Fruit fly (Drosophila melanogaster) S2 (cell line): ENCODE results near the gene PolE1.

Experiments used
- CG8478 ChIP-seq: fragments of >200 bp; optimal IDR thresholded peaks from 2 replicates; lab custom pipeline; 2018
- CTCF ChIP-seq, 2 experiments: fragments of >200 bp; optimal IDR thresholded peaks; 2 replicates each; lab custom pipeline; 2018

- no peak for TF ChIP-seq CG8478
- no peak for TF ChIP-seq CTCF (optimal IDR thresholded peaks at IDR 0.05; lab: Kevin White, UChicago)
Measured at dm6 chr3R:23300091-23300918, 47.6 kb upstream of the PolE1 start.
